Worm (Caenorhabditis elegans) whole organism, young adult: ENCODE results near the gene C54D10.10.
A peak's percentile ranks its signal among the peaks of the same experiment; 100 is the strongest.

ENCODE experiments used
- B0019.2 ChIP-seq: fragments of 200-800 bp; sonication (Bioruptor generic); conservative IDR thresholded peaks from 2 replicates; pipeline ENCODE4 v1.3.6; 2022; ENCODE audit warnings: missing genetic modification reagents, missing genetic modification characterization, missing compliant biosample characterization
- B0035.1 ChIP-seq: sonication (generic microtip); optimal IDR thresholded peaks from 2 replicates; lab custom pipeline; 2016; ENCODE audit warnings: missing genetic modification characterization, mild to moderate bottlenecking, missing compliant biosample characterization, missing genotype, missing genetic modification reagents
- B0336.3 ChIP-seq: fragments of 200-800 bp; sonication (Bioruptor generic); IDR thresholded peaks from 2 replicates; pipeline ENCODE4 v1.3.6; 2022; ENCODE audit warnings: missing genetic modification characterization, missing compliant biosample characterization
- F22D6.2 ChIP-seq: sonication (generic microtip); optimal IDR thresholded peaks from 2 replicates; lab custom pipeline; 2016; ENCODE audit warnings: mild to moderate bottlenecking, missing genetic modification characterization, missing compliant biosample characterization
- F39B2.1 ChIP-seq: fragments of 200-800 bp; sonication (Bioruptor generic); IDR thresholded peaks from 2 replicates; pipeline ENCODE4 v1.3.6; 2022; ENCODE audit warnings: missing genetic modification reagents, missing genetic modification characterization, missing compliant biosample characterization
- F49E8.2 ChIP-seq: sonication (generic microtip); optimal IDR thresholded peaks from 3 replicates; lab custom pipeline; 2017; ENCODE audit warnings: missing genetic modification characterization, mild to moderate bottlenecking, missing compliant biosample characterization, antibody characterized with exemption, moderate library complexity; ENCODE audit not compliant: insufficient read depth
- Y67H2A.10 ChIP-seq: fragments of 200-800 bp; sonication (Bioruptor generic); conservative IDR thresholded peaks from 2 replicates; pipeline ENCODE4 v1.3.6; 2022; ENCODE audit warnings: missing genetic modification reagents, missing genetic modification characterization, missing compliant biosample characterization
- atf-7 ChIP-seq: sonication (generic microtip); optimal IDR thresholded peaks from 2 replicates; lab custom pipeline; 2017; ENCODE audit warnings: mild to moderate bottlenecking, missing genetic modification characterization, missing compliant biosample characterization
- attf-5 ChIP-seq: fragments of 200-800 bp; sonication (Bioruptor generic); optimal IDR thresholded peaks from 2 replicates; lab custom pipeline; 2018; ENCODE audit warnings: mild to moderate bottlenecking, missing genetic modification characterization, missing compliant biosample characterization
- bed-2 ChIP-seq: fragments of 200-800 bp; sonication (Bioruptor generic); IDR thresholded peaks from 2 replicates; pipeline ENCODE4 v1.3.6; 2022; ENCODE audit warnings: missing genetic modification reagents, missing genetic modification characterization, missing compliant biosample characterization
- cebp-1 ChIP-seq, 2 experiments: fragments of 200-800 bp in 1 of 2; sonication (Bioruptor generic) in 1 of 2; sonication (generic microtip) in 1 of 2; IDR thresholded peaks in 1 of 2; optimal IDR thresholded peaks in 1 of 2; 2 replicates each; pipeline versions ENCODE4 v1.3.6 to Lab custom; 2017 to 2022; ENCODE audit warnings: missing compliant biosample characterization in 2 of 2, missing genetic modification characterization in 2 of 2, mild to moderate bottlenecking in 1 of 2, missing genetic modification reagents in 1 of 2, moderate library complexity in 1 of 2
- ceh-27 ChIP-seq: fragments of 200-800 bp; sonication (Bioruptor generic); optimal IDR thresholded peaks from 2 replicates; lab custom pipeline; 2018; ENCODE audit warnings: mild to moderate bottlenecking, missing genetic modification characterization, moderate library complexity, missing compliant biosample characterization
- ceh-40 ChIP-seq: fragments of 200-800 bp; sonication (Bioruptor generic); IDR thresholded peaks from 2 replicates; pipeline ENCODE4 v1.3.6; 2022; ENCODE audit warnings: missing genetic modification characterization, missing compliant biosample characterization
- ceh-79 ChIP-seq: sonication (generic microtip); optimal IDR thresholded peaks from 2 replicates; lab custom pipeline; 2017; ENCODE audit warnings: mild to moderate bottlenecking, missing genetic modification characterization, missing compliant biosample characterization
- die-1 ChIP-seq: sonication (generic microtip); optimal IDR thresholded peaks from 2 replicates; lab custom pipeline; 2016; ENCODE audit warnings: missing genotype, mild to moderate bottlenecking, missing genetic modification characterization, missing compliant biosample characterization
- dox-1 ChIP-seq: fragments of 200-800 bp; sonication (Bioruptor generic); IDR thresholded peaks from 2 replicates; pipeline ENCODE4 v1.3.6; 2022; ENCODE audit warnings: missing genetic modification reagents, missing genetic modification characterization, missing compliant biosample characterization
- ets-4 ChIP-seq: fragments of 200-800 bp; sonication (Bioruptor generic); optimal IDR thresholded peaks from 2 replicates; lab custom pipeline; 2018; ENCODE audit warnings: mild to moderate bottlenecking, missing genetic modification characterization, missing compliant biosample characterization
- hsf-1 ChIP-seq: fragments of 200-800 bp; sonication (Bioruptor generic); IDR thresholded peaks from 2 replicates; pipeline ENCODE4 v1.3.6; 2022; ENCODE audit warnings: missing genetic modification reagents, missing genetic modification characterization, missing compliant biosample characterization
- let-526 ChIP-seq: fragments of 200-800 bp; sonication (Bioruptor generic); IDR thresholded peaks from 2 replicates; pipeline ENCODE4 v1.3.6; 2022; ENCODE audit warnings: missing genetic modification reagents, missing genetic modification characterization, missing compliant biosample characterization
- let-607 ChIP-seq, 2 experiments: fragments of 200-800 bp in 1 of 2; sonication (Bioruptor generic) in 1 of 2; sonication (generic microtip) in 1 of 2; optimal IDR thresholded peaks; 2 replicates each; lab custom pipeline; 2016 to 2018; ENCODE audit warnings: mild to moderate bottlenecking in 2 of 2, missing compliant biosample characterization in 2 of 2, missing genetic modification characterization in 2 of 2, moderate library complexity in 2 of 2, missing genotype in 1 of 2
- lin-35 ChIP-seq, 3 experiments: fragments of 150-350 bp in 2 of 3; sonication (generic microtip) in 1 of 3; optimal IDR thresholded peaks; 2 replicates each; lab custom pipeline; 2014 to 2018; ENCODE audit warnings: missing biosample characterization in 3 of 3, missing genetic modification characterization in 3 of 3, missing genetic modification reagents in 3 of 3
- lsl-1 ChIP-seq: fragments of 200-800 bp; sonication (Bioruptor generic); optimal IDR thresholded peaks from 2 replicates; lab custom pipeline; 2018; ENCODE audit warnings: mild to moderate bottlenecking, missing genetic modification characterization, moderate library complexity, missing compliant biosample characterization
- madf-6 ChIP-seq: fragments of 200-800 bp; sonication (Bioruptor generic); IDR thresholded peaks from 2 replicates; pipeline ENCODE4 v1.3.6; 2022; ENCODE audit warnings: missing genetic modification reagents, missing genetic modification characterization, missing compliant biosample characterization
- mes-4 ChIP-seq: sonication (generic microtip); optimal IDR thresholded peaks from 2 replicates; lab custom pipeline; 2016; ENCODE audit warnings: missing genotype, missing genetic modification characterization, missing compliant biosample characterization
- nfyb-1 ChIP-seq: fragments of 200-800 bp; sonication (Bioruptor generic); IDR thresholded peaks from 2 replicates; pipeline ENCODE4 v1.3.6; 2022; ENCODE audit warnings: missing genetic modification reagents, missing genetic modification characterization, missing compliant biosample characterization
- nhr-80 ChIP-seq: sonication (generic microtip); optimal IDR thresholded peaks from 2 replicates; lab custom pipeline; 2016; ENCODE audit warnings: missing genetic modification characterization, missing compliant biosample characterization
- pbrm-1 ChIP-seq: fragments of 200-800 bp; sonication (Bioruptor generic); IDR thresholded peaks from 2 replicates; pipeline ENCODE4 v1.3.6; 2022; ENCODE audit warnings: missing genetic modification reagents, missing genetic modification characterization, missing compliant biosample characterization
- snpc-4 ChIP-seq, 5 experiments: fragments of 150-350 bp in 1 of 5; sonication (generic microtip) in 4 of 5; optimal IDR thresholded peaks; 2 replicates each; lab custom pipeline; 2014 to 2018; ENCODE audit warnings: missing genetic modification characterization in 5 of 5, missing biosample characterization in 3 of 5, antibody characterized with exemption in 2 of 5, mild to moderate bottlenecking in 2 of 5, missing compliant biosample characterization in 2 of 5, missing genotype in 2 of 5, moderate library complexity in 2 of 5, missing genetic modification reagents in 1 of 5
- sptf-2 ChIP-seq: fragments of 200-800 bp; sonication (Bioruptor generic); optimal IDR thresholded peaks from 2 replicates; lab custom pipeline; 2018; ENCODE audit warnings: mild to moderate bottlenecking, missing genetic modification characterization, missing compliant biosample characterization
- unc-130 ChIP-seq: sonication (generic microtip); optimal IDR thresholded peaks from 2 replicates; lab custom pipeline; 2016; ENCODE audit warnings: missing genetic modification reagents, missing genetic modification characterization, missing compliant biosample characterization

The C54D10.10 gene

ce11 chrV:12475360-12475759 is 25.6 kb upstream of the C54D10.10 start:
- TF ChIP-seq nhr-80 (tag; lab: Kevin White, UChicago), result peak; percentile 72
- TF ChIP-seq snpc-4 (GFP tag; optimal IDR thresholded peaks at IDR 0.05; lab: Kevin White, UChicago), result no peak
- TF ChIP-seq snpc-4 (tag; optimal IDR thresholded peaks at IDR 0.05; lab: Kevin White, UChicago), result peak in 1 of 4 experiments; percentile 13
- peak; percentile 25; the same call in 1 of the 2 replicates for TF ChIP-seq hsf-1 (GFP tag; lab: Robert Waterston, UW)
- TF ChIP-seq let-607 (tag; optimal IDR thresholded peaks at IDR 0.05; lab: Kevin White, UChicago), result peak in 1 of 2 experiments; percentile 6
- no peak for TF ChIP-seq unc-130
- no peak for TF ChIP-seq nfyb-1 (GFP tag; lab: Robert Waterston, UW)
- TF ChIP-seq cebp-1 (GFP tag; IDR thresholded peaks at IDR 0.05; lab: Robert Waterston, UW), result no peak
- peak; percentile 57 for TF ChIP-seq cebp-1 (tag; optimal IDR thresholded peaks at IDR 0.05; lab: Kevin White, UChicago)

- TF ChIP-seq F22D6.2 (no peak), atf-7 (tag; lab: Kevin White, UChicago) (no peak), ceh-40 (GFP tag; lab: Robert Waterston, UW) (no peak), sptf-2 (GFP tag; lab: Kevin White, UChicago) (no peak)
These were observed 20.5 kb upstream of the C54D10.10 start for ce11 chrV:12470324-12470723.

- TF ChIP-seq let-526 (GFP tag; lab: Robert Waterston, UW) (no peak), ceh-79 (tag; lab: Kevin White, UChicago) (no peak), B0035.1 (no peak), unc-130 (no peak), ceh-27 (no peak), attf-5 (GFP tag; lab: Kevin White, UChicago) (no peak), F39B2.1 (GFP tag; lab: Robert Waterston, UW) (no peak), lin-35 (GFP tag; optimal IDR thresholded peaks at IDR 0.05; lab: Kevin White, UChicago) (no peak), lsl-1 (GFP tag; lab: Kevin White, UChicago) (no peak), mes-4 (tag; lab: Kevin White, UChicago) (no peak), B0336.3 (GFP tag; lab: Robert Waterston, UW) (no peak), ets-4 (no peak), B0019.2 (GFP tag; lab: Robert Waterston, UW) (no peak), F49E8.2 (tag; lab: Kevin White, UChicago) (no peak), pbrm-1 (GFP tag; lab: Robert Waterston, UW) (no peak), Y67H2A.10 (GFP tag; lab: Robert Waterston, UW) (no peak), dox-1 (GFP tag; lab: Robert Waterston, UW) (no peak), die-1 (no peak)
These were observed 18.6 kb upstream of the C54D10.10 start, which contains the start of gene F28C1.3 for ce11 chrV:12468363-12468762. F28C1.3 (plus strand) TSS chrV:12468663.

- TF ChIP-seq dox-1 (GFP tag; lab: Robert Waterston, UW) (peak; percentile 45; the same call in 1 of the 2 replicates), nhr-80 (tag; lab: Kevin White, UChicago) (peak; percentile 98), bed-2 (GFP tag; lab: Robert Waterston, UW) (no peak), cebp-1 (GFP tag; IDR thresholded peaks at IDR 0.05; lab: Robert Waterston, UW) (no peak), cebp-1 (tag; optimal IDR thresholded peaks at IDR 0.05; lab: Kevin White, UChicago) (peak; percentile 22), let-607 (tag; optimal IDR thresholded peaks at IDR 0.05; lab: Kevin White, UChicago) (peak in 1 of 2 experiments; percentile 3), attf-5 (GFP tag; lab: Kevin White, UChicago) (peak; percentile 19)
These were observed 18.0 kb upstream of the C54D10.10 start for ce11 chrV:12467755-12468154.

- TF ChIP-seq attf-5 (GFP tag; lab: Kevin White, UChicago) (no peak), madf-6 (peak; percentile 22; the same call in 1 of the 2 replicates)
These were observed 16.9 kb upstream of the C54D10.10 start for ce11 chrV:12466653-12467052.
